Fruit fly (Drosophila melanogaster) whole organism, embryonic: Measurements from ENCODE around the gene CG33489.

Experiments
- CG10147 ChIP-seq: fragments of 200-800 bp; sonication (Bioruptor generic); optimal IDR thresholded peaks from 2 replicates; lab custom pipeline; 2019; ENCODE audit warnings: missing biosample characterization, mild to moderate bottlenecking, missing genetic modification characterization, moderate library complexity
- CG10321 ChIP-seq: fragments of 200-800 bp; sonication (Bioruptor generic); IDR thresholded peaks from 2 replicates; pipeline ENCODE4 v1.3.6; 2022; ENCODE audit warnings: missing biosample characterization, missing genetic modification characterization
- CG12659 ChIP-seq: fragments of 200-800 bp; sonication (Bioruptor generic); optimal IDR thresholded peaks from 3 replicates; lab custom pipeline; 2017; ENCODE audit warnings: mild to moderate bottlenecking, missing biosample characterization, missing genetic modification reagents, missing genetic modification characterization
- CG13287 ChIP-seq: fragments of 200-800 bp; sonication (Bioruptor generic); IDR thresholded peaks from 2 replicates; pipeline ENCODE4 v1.3.6; 2022; ENCODE audit warnings: missing biosample characterization, missing genetic modification characterization; ENCODE audit not compliant: partially characterized antibody
- CG14014 ChIP-seq: fragments of 200-800 bp; sonication (Bioruptor generic); IDR thresholded peaks from 2 replicates; pipeline ENCODE4 v1.3.6; 2022; ENCODE audit warnings: missing biosample characterization, missing genetic modification characterization
- CG14965 ChIP-seq: fragments of 200-800 bp; sonication (Bioruptor generic); optimal IDR thresholded peaks from 2 replicates; lab custom pipeline; 2016; ENCODE audit warnings: missing biosample characterization, missing genetic modification characterization, borderline replicate concordance
- CG1647 ChIP-seq: fragments of 200-800 bp; sonication (Bioruptor generic); optimal IDR thresholded peaks from 3 replicates; lab custom pipeline; 2016; ENCODE audit warnings: missing biosample characterization, missing genetic modification characterization
- CG16779 ChIP-seq: fragments of 200-800 bp; sonication (Bioruptor generic); IDR thresholded peaks from 2 replicates; pipeline ENCODE4 v1.3.6; 2022; ENCODE audit warnings: missing biosample characterization, missing genetic modification characterization
- CG17361 ChIP-seq: fragments of 200-800 bp; sonication (Bioruptor generic); IDR thresholded peaks from 3 replicates; pipeline ENCODE4 v1.3.6; 2022; ENCODE audit warnings: missing biosample characterization, missing genetic modification characterization
- CG1792 ChIP-seq: fragments of 200-800 bp; sonication (Bioruptor generic); optimal IDR thresholded peaks from 2 replicates; lab custom pipeline; 2016; ENCODE audit warnings: missing biosample characterization, missing genetic modification characterization
- CG32767 ChIP-seq: fragments of 200-800 bp; sonication (Bioruptor generic); IDR thresholded peaks from 2 replicates; pipeline ENCODE4 v1.3.6; 2022; ENCODE audit warnings: missing biosample characterization, missing genetic modification characterization
- CG33213 ChIP-seq: fragments of 200-800 bp; sonication (Bioruptor generic); optimal IDR thresholded peaks from 3 replicates; lab custom pipeline; 2016; ENCODE audit warnings: missing biosample characterization, missing genetic modification characterization
- CG3995 ChIP-seq: fragments of 200-800 bp; sonication (Bioruptor generic); optimal IDR thresholded peaks from 3 replicates; lab custom pipeline; 2016; ENCODE audit warnings: missing biosample characterization, missing genetic modification characterization
- CG4404 ChIP-seq: fragments of 200-800 bp; sonication (Bioruptor generic); IDR thresholded peaks from 2 replicates; pipeline ENCODE4 v1.3.6; 2022; ENCODE audit warnings: missing biosample characterization, missing genetic modification characterization
- CG7372 ChIP-seq: fragments of 200-800 bp; sonication (Bioruptor generic); IDR thresholded peaks from 2 replicates; pipeline ENCODE4 v1.3.6; 2022; ENCODE audit warnings: missing biosample characterization, missing genetic modification characterization
- CG8089 ChIP-seq: fragments of 200-800 bp; sonication (Bioruptor generic); optimal IDR thresholded peaks from 3 replicates; lab custom pipeline; 2016; ENCODE audit warnings: missing biosample characterization, missing genetic modification characterization
- CG8281 ChIP-seq: fragments of 200-800 bp; sonication (Bioruptor generic); optimal IDR thresholded peaks from 2 replicates; lab custom pipeline; 2018; ENCODE audit warnings: missing biosample characterization, mild to moderate bottlenecking, missing genetic modification characterization, moderate library complexity
- CG9932 ChIP-seq: fragments of 200-800 bp; sonication (Bioruptor generic); IDR thresholded peaks from 2 replicates; pipeline ENCODE4 v1.3.6; 2022; ENCODE audit warnings: missing biosample characterization, missing genetic modification characterization
- CrebB ChIP-seq: fragments of 200-800 bp; sonication (Bioruptor generic); optimal IDR thresholded peaks from 3 replicates; lab custom pipeline; 2018; ENCODE audit warnings: missing biosample characterization, mild to moderate bottlenecking, missing genetic modification characterization
- Dip3 ChIP-seq: fragments of 200-800 bp; sonication (Bioruptor generic); optimal IDR thresholded peaks from 3 replicates; lab custom pipeline; 2016; ENCODE audit warnings: missing biosample characterization, missing genetic modification characterization
- Fer1 ChIP-seq: fragments of 200-800 bp; sonication (Bioruptor generic); optimal IDR thresholded peaks from 2 replicates; lab custom pipeline; 2017; ENCODE audit warnings: missing biosample characterization, mild to moderate bottlenecking, missing genetic modification characterization
- Fer3 ChIP-seq: fragments of 200-800 bp; sonication (Bioruptor generic); optimal IDR thresholded peaks from 2 replicates; lab custom pipeline; 2018; ENCODE audit warnings: missing biosample characterization, mild to moderate bottlenecking, missing genetic modification characterization, moderate library complexity
- HmgD ChIP-seq: fragments of 200-800 bp; sonication (Bioruptor generic); optimal IDR thresholded peaks from 3 replicates; lab custom pipeline; 2016; ENCODE audit warnings: missing biosample characterization, missing genetic modification characterization
- Hr78 ChIP-seq, 2 experiments: fragments of 200-800 bp in 1 of 2; fragments of >200 bp in 1 of 2; sonication (Bioruptor generic) in 1 of 2; optimal IDR thresholded peaks; 2 replicates each; lab custom pipeline; 2017 to 2019; ENCODE audit warnings: missing biosample characterization in 2 of 2, missing genetic modification characterization in 2 of 2, mild to moderate bottlenecking in 1 of 2, moderate library complexity in 1 of 2
- Lim3 ChIP-seq: fragments of 200-800 bp; sonication (Bioruptor generic); IDR thresholded peaks from 2 replicates; pipeline ENCODE4 v1.3.6; 2022; ENCODE audit warnings: missing biosample characterization, missing genetic modification characterization
- Side ChIP-seq: fragments of 200-800 bp; sonication (Bioruptor generic); optimal IDR thresholded peaks from 2 replicates; lab custom pipeline; 2016; ENCODE audit warnings: missing biosample characterization, missing genetic modification characterization
- Sox102F ChIP-seq: fragments of 200-800 bp; sonication (Bioruptor generic); optimal IDR thresholded peaks from 2 replicates; lab custom pipeline; 2018; ENCODE audit warnings: missing biosample characterization, mild to moderate bottlenecking, missing genetic modification characterization, moderate library complexity
- abd-A ChIP-seq: fragments of 200-800 bp; sonication (Bioruptor generic); optimal IDR thresholded peaks from 3 replicates; lab custom pipeline; 2019; ENCODE audit warnings: missing biosample characterization, mild to moderate bottlenecking, missing genetic modification characterization, moderate library complexity
- ap ChIP-seq: fragments of 200-800 bp; sonication (Bioruptor generic); IDR thresholded peaks from 2 replicates; pipeline ENCODE4 v1.3.6; 2022; ENCODE audit warnings: missing biosample characterization, missing genetic modification characterization
- ato ChIP-seq: fragments of 200-800 bp; sonication (Bioruptor generic); IDR thresholded peaks from 2 replicates; pipeline ENCODE4 v1.3.6; 2022; ENCODE audit warnings: missing biosample characterization, missing genetic modification characterization; ENCODE audit not compliant: partially characterized antibody
- br ChIP-seq: fragments of >200 bp; optimal IDR thresholded peaks from 2 replicates; lab custom pipeline; 2017
- cato ChIP-seq: fragments of 200-800 bp; sonication (Bioruptor generic); optimal IDR thresholded peaks from 2 replicates; lab custom pipeline; 2016; ENCODE audit warnings: missing biosample characterization, missing genetic modification characterization, borderline replicate concordance
- dysf ChIP-seq: fragments of 200-800 bp; sonication (Bioruptor generic); IDR thresholded peaks from 3 replicates; pipeline ENCODE4 v1.3.6; 2022; ENCODE audit warnings: missing biosample characterization, missing genetic modification characterization
- esg ChIP-seq: fragments of 200-800 bp; sonication (Bioruptor generic); conservative IDR thresholded peaks from 2 replicates; pipeline ENCODE4 v1.3.6; 2022; ENCODE audit warnings: missing biosample characterization, missing genetic modification characterization
- grau ChIP-seq: fragments of 200-800 bp; optimal IDR thresholded peaks from 3 replicates; lab custom pipeline; 2019; ENCODE audit warnings: missing biosample characterization, mild to moderate bottlenecking, missing genetic modification characterization, moderate library complexity
- hbn ChIP-seq: fragments of 200-800 bp; sonication (Bioruptor generic); IDR thresholded peaks from 2 replicates; pipeline ENCODE4 v1.3.6; 2022; ENCODE audit warnings: missing biosample characterization, missing genetic modification characterization; ENCODE audit not compliant: partially characterized antibody
- insv ChIP-seq, 2 experiments: fragments of 200-800 bp; sonication (Bioruptor generic); optimal IDR thresholded peaks; 3 replicates each; lab custom pipeline; 2016 to 2018; ENCODE audit warnings: missing biosample characterization in 2 of 2, missing genetic modification characterization in 2 of 2
- jigr1 ChIP-seq: fragments of 200-800 bp; sonication (Bioruptor generic); IDR thresholded peaks from 3 replicates; pipeline ENCODE4 v1.3.6; 2022; ENCODE audit warnings: missing biosample characterization, missing genetic modification characterization
- lab ChIP-seq: fragments of 200-800 bp; sonication (Bioruptor generic); optimal IDR thresholded peaks from 3 replicates; lab custom pipeline; 2017; ENCODE audit warnings: missing biosample characterization, missing genetic modification characterization, mild to moderate bottlenecking, moderate library complexity, missing genetic modification reagents
- lilli ChIP-seq: fragments of 200-800 bp; sonication (Bioruptor generic); optimal IDR thresholded peaks from 3 replicates; lab custom pipeline; 2016; ENCODE audit warnings: missing biosample characterization, missing genetic modification characterization
- lola ChIP-seq, 3 experiments: fragments of >200 bp in 2 of 3; fragments of 200-800 bp in 1 of 3; sonication (Bioruptor generic) in 1 of 3; optimal IDR thresholded peaks; 2 replicates each; lab custom pipeline; 2017 to 2019; ENCODE audit warnings: missing biosample characterization in 3 of 3, missing genetic modification characterization in 3 of 3, mild to moderate bottlenecking in 1 of 3, moderate library complexity in 1 of 3
- nerfin-2 ChIP-seq: fragments of 200-800 bp; sonication (Bioruptor generic); IDR thresholded peaks from 2 replicates; pipeline ENCODE4 v1.3.6; 2022; ENCODE audit warnings: missing biosample characterization, missing genetic modification characterization; ENCODE audit not compliant: partially characterized antibody
- onecut ChIP-seq: fragments of 200-800 bp; sonication (Bioruptor generic); IDR thresholded peaks from 2 replicates; pipeline ENCODE4 v1.3.6; 2022; ENCODE audit warnings: missing biosample characterization, missing genetic modification characterization
- pho ChIP-seq: fragments of 200-800 bp; sonication (Bioruptor generic); optimal IDR thresholded peaks from 2 replicates; lab custom pipeline; 2016; ENCODE audit warnings: missing biosample characterization, missing genetic modification characterization
- pros ChIP-seq: fragments of 200-800 bp; sonication (Bioruptor generic); optimal IDR thresholded peaks from 3 replicates; lab custom pipeline; 2019; ENCODE audit warnings: missing biosample characterization, mild to moderate bottlenecking, missing genetic modification characterization, moderate library complexity
- seq ChIP-seq: fragments of 200-800 bp; sonication (Bioruptor generic); IDR thresholded peaks from 2 replicates; pipeline ENCODE4 v1.3.6; 2022; ENCODE audit warnings: missing biosample characterization, missing genetic modification characterization
- slp2 ChIP-seq: fragments of 200-800 bp; sonication (Bioruptor generic); optimal IDR thresholded peaks from 2 replicates; lab custom pipeline; 2016; ENCODE audit warnings: missing biosample characterization, missing genetic modification characterization
- tx ChIP-seq: fragments of 200-800 bp; sonication (Bioruptor generic); optimal IDR thresholded peaks from 2 replicates; lab custom pipeline; 2016; ENCODE audit warnings: missing biosample characterization, missing genetic modification characterization
- zfh2 ChIP-seq: fragments of 200-800 bp; sonication (Bioruptor generic); optimal IDR thresholded peaks from 2 replicates; lab custom pipeline; 2016; ENCODE audit warnings: missing biosample characterization, missing genetic modification characterization

CG33489 gene

dm6 chr3L:11587720-11588580, 11.1 kb upstream of the CG33489 start, which contains the start of gene rt (continued):
- peak; percentile 47 for TF ChIP-seq lilli (GFP tag; lab: Kevin White, UChicago)
- TF ChIP-seq jigr1 (GFP tag; lab: Robert Waterston, UW), result peak; percentile 49; the same call in 1 of the 3 replicates
- TF ChIP-seq insv (GFP tag; optimal IDR thresholded peaks at IDR 0.05; lab: Kevin White, UChicago), result no peak
- no peak for TF ChIP-seq hbn (GFP tag; lab: Robert Waterston, UW)
- TF ChIP-seq br (lab: Kevin White, UChicago), result no peak
- peak; percentile 68 for TF ChIP-seq CG17361 (GFP tag; lab: Robert Waterston, UW)
- TF ChIP-seq CG4404, result peak; percentile 44
- TF ChIP-seq Dip3 (GFP tag; lab: Kevin White, UChicago), result no peak
- no peak for TF ChIP-seq CG7372 (GFP tag; lab: Robert Waterston, UW)
- TF ChIP-seq Fer3, result peak; percentile 22
- TF ChIP-seq CG1647 (GFP tag; lab: Kevin White, UChicago), result no peak
- TF ChIP-seq lab (GFP tag; lab: Kevin White, UChicago), result peak; percentile 15
- TF ChIP-seq CG9932 (GFP tag; lab: Robert Waterston, UW), result no peak
- TF ChIP-seq CG8281 (tag; lab: Kevin White, UChicago), result no peak
- peak; percentile 41 for TF ChIP-seq Sox102F (GFP tag; lab: Kevin White, UChicago)
- TF ChIP-seq CG33213 (GFP tag; lab: Kevin White, UChicago), result peak; percentile 4
- TF ChIP-seq CG3995 (GFP tag; lab: Kevin White, UChicago), result no peak
- no peak for TF ChIP-seq slp2
- 0 out of 2 replicates have a peak, but pooled peaks have one; percentile 7 for TF ChIP-seq CG14014
- TF ChIP-seq CG10147, result no peak
- peak; percentile 62 for TF ChIP-seq grau
- TF ChIP-seq Fer1 (GFP tag; lab: Kevin White, UChicago), result peak; percentile 40
- TF ChIP-seq tx (GFP tag; lab: Kevin White, UChicago), result no peak
- TF ChIP-seq CrebB, result no peak
- TF ChIP-seq Side, result no peak
- peak; percentile 61 for TF ChIP-seq esg
- TF ChIP-seq CG16779 (GFP tag; lab: Robert Waterston, UW), result no peak
- TF ChIP-seq zfh2 (GFP tag; lab: Kevin White, UChicago), result no peak
- TF ChIP-seq ap (GFP tag; lab: Robert Waterston, UW), result no peak
- no peak for TF ChIP-seq cato
- no peak for TF ChIP-seq CG14965 (GFP tag; lab: Kevin White, UChicago)
- TF ChIP-seq abd-A (tag; lab: Kevin White, UChicago), result no peak
- peak; percentile 50; the same call in 1 of the 2 replicates for TF ChIP-seq CG32767 (GFP tag; lab: Robert Waterston, UW)
- TF ChIP-seq onecut (GFP tag; lab: Robert Waterston, UW), result peak; percentile 46
- TF ChIP-seq seq, result no peak
- TF ChIP-seq CG12659 (GFP tag; lab: Kevin White, UChicago), result peak; percentile 32
- TF ChIP-seq lola (GFP tag; optimal IDR thresholded peaks at IDR 0.05; lab: Kevin White, UChicago), result peak in 1 of 3 experiments; percentile 85
- no peak for TF ChIP-seq CG8089 (GFP tag; lab: Kevin White, UChicago)
- TF ChIP-seq CG10321, result no peak
- TF ChIP-seq dysf, result peak; percentile 66; the same call in 2 of the 3 replicates
- no peak for TF ChIP-seq HmgD (GFP tag; lab: Kevin White, UChicago)
- TF ChIP-seq pho (GFP tag; lab: Kevin White, UChicago), result no peak
- no peak for TF ChIP-seq pros (GFP tag; lab: Kevin White, UChicago)
- TF ChIP-seq Hr78 (GFP tag; optimal IDR thresholded peaks at IDR 0.05; lab: Kevin White, UChicago), result no peak
- no peak; the same call in 1 of the 2 replicates for TF ChIP-seq ato (GFP tag; lab: Robert Waterston, UW)
- TF ChIP-seq nerfin-2 (GFP tag; lab: Robert Waterston, UW), result no peak
- TF ChIP-seq CG1792 (GFP tag; lab: Kevin White, UChicago), result no peak
- no peak for TF ChIP-seq Lim3 (GFP tag; lab: Robert Waterston, UW)
- no peak for TF ChIP-seq CG13287
